Worm (Caenorhabditis elegans): Measurements from ENCODE around the gene F38E1.6.

Gene F38E1.6

ce11 chrV:8359792-8360191 is at the start of gene F38E1.6:
Gene F38E1.6, plus strand, starts transcription at chrV:8360092.
- TF ChIP-seq alr-1 (tag; optimal IDR thresholded peaks at IDR 0.05; ENCODE audit: borderline replicate concordance): peak; percentile 38
- no peak for TF ChIP-seq nhr-12 (tag; optimal IDR thresholded peaks at IDR 0.05)

DNA sequence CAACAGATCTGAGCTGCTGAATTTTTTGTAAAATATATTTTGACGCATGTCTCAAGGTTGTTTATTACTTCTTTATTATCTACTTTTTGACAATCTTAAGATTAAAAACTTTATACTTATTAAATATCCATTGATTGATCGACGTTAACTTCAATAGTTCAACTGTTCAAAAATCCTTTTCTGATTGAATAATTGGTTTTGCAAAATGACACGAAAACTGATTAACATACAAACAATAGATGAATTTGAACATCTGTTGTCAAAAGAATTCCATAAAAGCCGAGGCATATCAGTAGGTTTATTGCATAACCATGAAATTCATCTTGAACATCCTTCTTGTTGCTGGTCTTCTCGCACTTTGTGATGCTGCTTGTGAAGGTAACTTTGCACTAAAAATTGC is 48.7 kb upstream of the F38E1.6 start, which contains the start of gene W02D7.12:
W02D7.12 (plus strand) TSS at position 301 of the 400 bp plus-strand sequence.
- no peak for TF ChIP-seq mef-2 (tag; optimal IDR thresholded peaks at IDR 0.05)
- no peak for TF ChIP-seq ceh-82 (tag; optimal IDR thresholded peaks at IDR 0.05)
- TF ChIP-seq alr-1 (tag; optimal IDR thresholded peaks at IDR 0.05; ENCODE audit: borderline replicate concordance): no peak
- TF ChIP-seq skn-1 (tag; optimal IDR thresholded peaks at IDR 0.05): no peak

- TF ChIP-seq aly-2 (tag; optimal IDR thresholded peaks at IDR 0.05) (no peak), ceh-90 (tag; optimal IDR thresholded peaks at IDR 0.05) (no peak), C04F5.9 (tag; optimal IDR thresholded peaks at IDR 0.05) (no peak), efl-1 (optimal IDR thresholded peaks at IDR 0.05) (no peak), efl-1 (GFP tag; optimal IDR thresholded peaks at IDR 0.05 in 1 of 2) (peak in 1 of 2 experiments; percentile 32), rnt-1 (tag; optimal IDR thresholded peaks at IDR 0.05) (no peak)
These were observed 41.8 kb upstream of the F38E1.6 start, which contains the start of gene clec-219 for ce11 chrV:8318135-8318534. Gene clec-219, plus strand, starts transcription at chrV:8318435.

- no peak for TF ChIP-seq C04F5.9 (tag; optimal IDR thresholded peaks at IDR 0.05)
- no peak for TF ChIP-seq fkh-4 (tag; optimal IDR thresholded peaks at IDR 0.05; ENCODE audit: borderline replicate concordance)
- TF ChIP-seq ama-1 (optimal IDR thresholded peaks at IDR 0.05): no peak
- TF ChIP-seq nhr-71 (tag; optimal IDR thresholded peaks at IDR 0.05): no peak
- TF ChIP-seq nhr-12 (tag; optimal IDR thresholded peaks at IDR 0.05): no peak
- no peak for TF ChIP-seq tbx-2 (tag; optimal IDR thresholded peaks at IDR 0.05)
- TF ChIP-seq hpl-2 (GFP tag; optimal IDR thresholded peaks at IDR 0.05): no peak
- no peak for TF ChIP-seq unc-30 (tag; optimal IDR thresholded peaks at IDR 0.05)
- no peak for TF ChIP-seq ceh-88 (GFP tag; IDR thresholded peaks at IDR 0.05)
- no peak for TF ChIP-seq grh-1 (GFP tag; IDR thresholded peaks at IDR 0.05)
These were observed 36.3 kb upstream of the F38E1.6 start for ce11 chrV:8323545-8323944.

ce11 chrV:8325906-8326305 is 34.0 kb upstream of the F38E1.6 start:
- TF ChIP-seq mdl-1 (tag; optimal IDR thresholded peaks at IDR 0.05) (no peak), hlh-17 (GFP tag; optimal IDR thresholded peaks at IDR 0.05; ENCODE audit: borderline replicate concordance) (no peak), dsc-1 (tag; optimal IDR thresholded peaks at IDR 0.05) (no peak), unc-62 (GFP tag; optimal IDR thresholded peaks at IDR 0.05) (no peak), lin-15B (tag; optimal IDR thresholded peaks at IDR 0.05) (no peak), unc-30 (tag; optimal IDR thresholded peaks at IDR 0.05) (no peak), ceh-88 (GFP tag; IDR thresholded peaks at IDR 0.05) (no peak), swsn-7 (tag; optimal IDR thresholded peaks at IDR 0.05) (no peak), hlh-4 (tag; optimal IDR thresholded peaks at IDR 0.05) (no peak), ama-1 (optimal IDR thresholded peaks at IDR 0.05) (no peak), nhr-20 (tag; optimal IDR thresholded peaks at IDR 0.05) (no peak), nhr-19 (GFP tag; conservative IDR thresholded peaks at IDR 0.05) (no peak), lsy-2 (tag; optimal IDR thresholded peaks at IDR 0.05) (no peak), ceh-90 (tag; optimal IDR thresholded peaks at IDR 0.05) (no peak), zip-4 (GFP tag; optimal IDR thresholded peaks at IDR 0.05) (no peak), nhr-76 (tag; optimal IDR thresholded peaks at IDR 0.05) (no peak), lin-13 (GFP tag; optimal IDR thresholded peaks at IDR 0.05) (no peak), Y116A8C.19 (tag; optimal IDR thresholded peaks at IDR 0.05; ENCODE audit: borderline replicate concordance) (no peak), unc-98 (GFP tag; IDR thresholded peaks at IDR 0.05) (no peak)

DNA sequence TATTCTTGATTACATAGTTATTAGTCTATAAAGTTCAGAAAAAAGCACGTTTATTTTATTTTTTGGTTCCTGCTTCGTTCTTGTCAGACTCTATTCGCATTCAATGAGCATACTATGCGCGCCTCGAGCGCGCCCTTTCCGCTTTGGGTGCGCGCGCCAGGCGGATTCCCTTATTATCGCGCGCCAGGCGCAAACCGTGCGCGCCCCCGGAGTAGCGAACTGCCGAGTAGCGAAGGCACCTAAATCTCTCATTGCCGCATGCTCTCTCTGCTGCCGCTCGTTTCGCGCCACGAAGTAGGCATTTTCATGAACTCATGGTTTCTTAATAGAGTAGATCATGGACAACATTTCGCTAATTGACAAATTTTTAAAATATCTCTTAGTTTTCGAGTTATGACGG is 32.8 kb upstream of the F38E1.6 start:
- TF ChIP-seq unc-130 (tag; optimal IDR thresholded peaks at IDR 0.05) (no peak), Y116A8C.19 (tag; optimal IDR thresholded peaks at IDR 0.05; ENCODE audit: borderline replicate concordance) (no peak), snpc-4 (tag; optimal IDR thresholded peaks at IDR 0.05) (no peak), blmp-1 (tag; optimal IDR thresholded peaks at IDR 0.05) (no peak)
